Worm (Caenorhabditis elegans) whole organism, L1 larva: ENCODE data around the gene C34B4.5.

Experiments used
- C16A3.4 ChIP-seq: fragments of 150-350 bp; optimal IDR thresholded peaks from 2 replicates; lab custom pipeline; 2014; ENCODE audit warnings: missing biosample characterization, missing genetic modification characterization
- C34B4.2 ChIP-seq: sonication (generic microtip); optimal IDR thresholded peaks from 2 replicates; lab custom pipeline; 2017; ENCODE audit warnings: mild to moderate bottlenecking, missing genetic modification characterization, missing compliant biosample characterization
- F16B12.6 ChIP-seq: fragments of 150-350 bp; optimal IDR thresholded peaks from 2 replicates; lab custom pipeline; 2014; ENCODE audit warnings: missing biosample characterization, missing genetic modification characterization
- Y116A8C.19 ChIP-seq: sonication (generic microtip); optimal IDR thresholded peaks from 2 replicates; lab custom pipeline; 2016; ENCODE audit warnings: missing compliant biosample characterization, missing genetic modification characterization, borderline replicate concordance
- aly-2 ChIP-seq: fragments of 150-350 bp; optimal IDR thresholded peaks from 2 replicates; lab custom pipeline; 2014; ENCODE audit warnings: missing biosample characterization, missing genetic modification characterization
- ceh-8 ChIP-seq: fragments of 200-800 bp; sonication (Bioruptor generic); optimal IDR thresholded peaks from 2 replicates; lab custom pipeline; 2018; ENCODE audit warnings: mild to moderate bottlenecking, missing genetic modification characterization, moderate library complexity, missing compliant biosample characterization
- ceh-82 ChIP-seq, 3 experiments: fragments of 150-350 bp in 1 of 3; sonication (generic microtip) in 2 of 3; optimal IDR thresholded peaks; 2 replicates each; lab custom pipeline; 2014 to 2017; ENCODE audit warnings: missing biosample characterization in 3 of 3, missing genetic modification characterization in 3 of 3
- ces-1 ChIP-seq: fragments of 150-350 bp; optimal IDR thresholded peaks from 2 replicates; lab custom pipeline; 2014; ENCODE audit warnings: missing biosample characterization, missing genetic modification reagents, missing genetic modification characterization
- dpl-1 ChIP-seq, 3 experiments: fragments of 150-350 bp in 2 of 3; sonication (generic microtip) in 1 of 3; optimal IDR thresholded peaks; 2 replicates each; lab custom pipeline; 2014 to 2017; ENCODE audit warnings: missing biosample characterization in 3 of 3, missing genetic modification characterization in 3 of 3, missing genetic modification reagents in 3 of 3
- efl-1 ChIP-seq, 4 experiments: fragments of 150-350 bp; optimal IDR thresholded peaks in 3 of 4; peaks in 1 of 4; 1 replicate in 1 of 4; 2 replicates in 3 of 4; lab custom pipeline; 2014; ENCODE audit warnings: missing biosample characterization in 2 of 4, missing genetic modification characterization in 2 of 4, missing genetic modification reagents in 2 of 4
- elt-2 ChIP-seq: sonication (generic microtip); optimal IDR thresholded peaks from 2 replicates; lab custom pipeline; 2016; ENCODE audit warnings: missing genetic modification characterization, mild to moderate bottlenecking, inconsistent platforms, missing compliant biosample characterization, missing genetic modification reagents
- elt-3 ChIP-seq, 6 experiments: fragments of 150-350 bp in 1 of 6; sonication (generic microtip); optimal IDR thresholded peaks; 2 replicates each; lab custom pipeline; 2017 to 2018; ENCODE audit warnings: missing biosample characterization in 6 of 6, missing genetic modification characterization in 6 of 6, inconsistent platforms in 1 of 6
- fkh-4 ChIP-seq: sonication (generic microtip); optimal IDR thresholded peaks from 2 replicates; lab custom pipeline; 2016; ENCODE audit warnings: missing compliant biosample characterization, missing genetic modification characterization, borderline replicate concordance
- hlh-17 ChIP-seq: fragments of 200-800 bp; sonication (Bioruptor generic); optimal IDR thresholded peaks from 2 replicates; lab custom pipeline; 2018; ENCODE audit warnings: missing genetic modification characterization, mild to moderate bottlenecking, missing compliant biosample characterization, moderate library complexity, borderline replicate concordance
- hpl-2 ChIP-seq: fragments of 150-350 bp; optimal IDR thresholded peaks from 2 replicates; lab custom pipeline; 2014; ENCODE audit warnings: missing biosample characterization, missing genetic modification reagents, missing genetic modification characterization
- isw-1 ChIP-seq: fragments of 200-800 bp; sonication (Bioruptor generic); IDR thresholded peaks from 2 replicates; pipeline ENCODE4 v1.3.6; 2022; ENCODE audit warnings: missing genetic modification characterization, missing compliant biosample characterization
- jun-1 ChIP-seq: fragments of 150-350 bp; optimal IDR thresholded peaks from 2 replicates; lab custom pipeline; 2014; ENCODE audit warnings: missing biosample characterization, missing genetic modification reagents, missing genetic modification characterization
- lin-14 ChIP-seq: fragments of 200-800 bp; sonication (Bioruptor generic); optimal IDR thresholded peaks from 2 replicates; lab custom pipeline; 2018; ENCODE audit warnings: mild to moderate bottlenecking, missing genetic modification characterization, moderate library complexity, missing compliant biosample characterization
- lin-35 ChIP-seq, 2 experiments: fragments of 150-350 bp; optimal IDR thresholded peaks; 2 replicates each; lab custom pipeline; 2014; ENCODE audit warnings: missing biosample characterization in 2 of 2, missing genetic modification characterization in 2 of 2, missing genetic modification reagents in 2 of 2
- lin-39 ChIP-seq: fragments of 150-350 bp; optimal IDR thresholded peaks from 2 replicates; lab custom pipeline; 2014; ENCODE audit warnings: missing biosample characterization, missing genetic modification reagents, missing genetic modification characterization
- mab-9 ChIP-seq: fragments of 200-800 bp; sonication (Bioruptor generic); IDR thresholded peaks from 2 replicates; pipeline ENCODE4 v1.3.6; 2022; ENCODE audit warnings: missing genetic modification reagents, missing genetic modification characterization, missing compliant biosample characterization
- mep-1 ChIP-seq: fragments of 150-350 bp; optimal IDR thresholded peaks from 2 replicates; lab custom pipeline; 2014; ENCODE audit warnings: missing biosample characterization, missing genetic modification characterization
- nhr-11 ChIP-seq: fragments of 150-350 bp; optimal IDR thresholded peaks from 2 replicates; lab custom pipeline; 2014; ENCODE audit warnings: missing biosample characterization, missing genetic modification characterization
- nhr-12 ChIP-seq: sonication (generic microtip); optimal IDR thresholded peaks from 2 replicates; lab custom pipeline; 2017; ENCODE audit warnings: missing biosample characterization, missing genetic modification characterization
- nhr-19 ChIP-seq: fragments of 200-800 bp; sonication (Bioruptor generic); conservative IDR thresholded peaks from 2 replicates; pipeline ENCODE4 v1.3.6; 2022; ENCODE audit warnings: missing genetic modification characterization, missing compliant biosample characterization
- nhr-71 ChIP-seq: sonication (generic microtip); optimal IDR thresholded peaks from 2 replicates; lab custom pipeline; 2016; ENCODE audit warnings: mild to moderate bottlenecking, missing genetic modification characterization, moderate library complexity, missing compliant biosample characterization
- nhr-76 ChIP-seq: sonication (generic microtip); optimal IDR thresholded peaks from 2 replicates; lab custom pipeline; 2017; ENCODE audit warnings: missing biosample characterization, missing genetic modification characterization
- nhr-77 ChIP-seq: fragments of 150-350 bp; optimal IDR thresholded peaks from 2 replicates; lab custom pipeline; 2014; ENCODE audit warnings: missing biosample characterization, missing genetic modification characterization
- nhr-84 ChIP-seq: sonication (generic microtip); optimal IDR thresholded peaks from 2 replicates; lab custom pipeline; 2017; ENCODE audit warnings: missing biosample characterization, missing genetic modification characterization
- nhr-85 ChIP-seq: sonication (generic microtip); peaks from one replicate; lab custom pipeline; 2016; ENCODE audit warnings: missing genetic modification characterization, inconsistent platforms, missing compliant biosample characterization
- pag-3 ChIP-seq: sonication (generic microtip); optimal IDR thresholded peaks from 2 replicates; lab custom pipeline; 2017; ENCODE audit warnings: missing genetic modification characterization, mild to moderate bottlenecking, missing compliant biosample characterization, antibody characterized with exemption, borderline replicate concordance; ENCODE audit not compliant: insufficient read depth
- pax-3 ChIP-seq: fragments of 200-800 bp; sonication (Bioruptor generic); optimal IDR thresholded peaks from 2 replicates; lab custom pipeline; 2018; ENCODE audit warnings: mild to moderate bottlenecking, missing genetic modification characterization, moderate library complexity, missing compliant biosample characterization
- rnt-1 ChIP-seq: sonication (generic microtip); optimal IDR thresholded peaks from 2 replicates; lab custom pipeline; 2016; ENCODE audit warnings: mild to moderate bottlenecking, missing genetic modification characterization, moderate library complexity, missing compliant biosample characterization
- snpc-4 ChIP-seq: fragments of 150-350 bp; optimal IDR thresholded peaks from 2 replicates; lab custom pipeline; 2014; ENCODE audit warnings: missing biosample characterization, missing genetic modification characterization
- tbx-2 ChIP-seq: sonication (generic microtip); optimal IDR thresholded peaks from 2 replicates; lab custom pipeline; 2016; ENCODE audit warnings: missing genetic modification characterization, missing compliant biosample characterization
- unc-62 ChIP-seq: fragments of 150-350 bp; optimal IDR thresholded peaks from 2 replicates; lab custom pipeline; 2014; ENCODE audit warnings: missing biosample characterization, missing genetic modification reagents, missing genetic modification characterization
- vab-15 ChIP-seq: sonication (generic microtip); optimal IDR thresholded peaks from 2 replicates; lab custom pipeline; 2017; ENCODE audit warnings: missing genotype, mild to moderate bottlenecking, missing genetic modification characterization, missing compliant biosample characterization
- ztf-4 ChIP-seq: fragments of 150-350 bp; optimal IDR thresholded peaks from 2 replicates; lab custom pipeline; 2014; ENCODE audit warnings: missing biosample characterization, missing genetic modification characterization

Gene C34B4.5

DNA sequence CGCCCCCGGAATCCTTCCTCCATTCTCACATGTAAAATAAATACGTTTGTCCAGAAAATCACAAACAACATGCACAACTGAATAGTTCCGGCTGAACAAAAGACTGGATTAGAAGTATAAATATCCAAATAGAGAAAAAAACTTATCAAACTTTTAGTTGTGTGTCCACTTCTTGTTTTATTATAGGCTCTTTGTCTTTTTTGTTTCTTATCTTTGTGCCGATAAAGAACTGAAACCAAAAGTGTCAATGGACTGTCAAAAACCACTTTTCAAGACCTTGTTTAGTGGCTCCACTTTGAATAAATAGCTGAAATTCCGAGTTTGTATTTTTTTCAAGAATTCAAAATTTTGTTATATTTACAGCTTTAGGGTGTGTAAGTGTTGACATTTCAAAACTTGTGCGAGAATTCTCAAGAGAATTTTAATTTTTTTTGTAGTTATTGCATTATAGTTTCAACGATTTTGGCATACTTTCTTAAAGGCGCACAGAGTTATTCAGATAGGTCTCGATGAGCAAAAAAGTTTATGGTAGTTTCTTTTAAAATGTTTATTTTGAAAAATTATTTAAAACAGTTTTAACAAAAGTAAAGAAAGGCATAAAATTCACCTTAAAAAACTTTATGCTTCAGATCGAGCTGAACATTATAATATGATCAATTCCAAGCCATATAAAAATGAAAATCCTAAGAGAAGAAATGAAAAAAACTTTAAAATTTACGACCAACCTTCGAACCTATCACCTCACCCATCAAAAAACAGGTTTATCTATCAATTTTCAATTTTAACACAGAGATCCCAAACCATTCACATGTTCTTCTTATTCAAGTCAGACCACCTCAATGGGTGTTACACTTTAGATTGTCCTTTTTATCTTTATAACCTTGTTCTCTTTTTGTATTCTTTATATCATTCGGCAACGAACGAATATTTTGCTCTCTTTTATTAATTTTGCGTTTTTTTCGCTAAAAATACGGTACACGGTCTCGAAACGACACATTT lies 49.3 kb upstream of the C34B4.5 start (continued):
- TF ChIP-seq mep-1 (tag; lab: Kevin White, UChicago) (no peak), pag-3 (no peak), nhr-76 (tag; lab: Kevin White, UChicago) (no peak), lin-39 (tag; lab: Kevin White, UChicago) (no peak), isw-1 (no peak), nhr-84 (no peak), dpl-1 (GFP tag; optimal IDR thresholded peaks at IDR 0.05; lab: Kevin White, UChicago) (no peak), tbx-2 (tag; lab: Kevin White, UChicago) (no peak), ces-1 (GFP tag; lab: Kevin White, UChicago) (no peak), ceh-8 (GFP tag; lab: Kevin White, UChicago) (no peak), C34B4.2 (tag; lab: Kevin White, UChicago) (no peak), pax-3 (peak; percentile 8), snpc-4 (tag; lab: Kevin White, UChicago) (no peak), nhr-19 (GFP tag; lab: Robert Waterston, UW) (no peak), nhr-11 (no peak), Y116A8C.19 (tag; lab: Kevin White, UChicago) (no peak), mab-9 (no peak), fkh-4 (no peak), elt-2 (tag; lab: Kevin White, UChicago) (peak; percentile 58), jun-1 (tag; lab: Kevin White, UChicago) (no peak), unc-62 (GFP tag; lab: Kevin White, UChicago) (no peak), hlh-17 (GFP tag; lab: Kevin White, UChicago) (no peak), elt-3 (tag; optimal IDR thresholded peaks at IDR 0.05; lab: Kevin White, UChicago) (peak in 2 of 6 experiments; percentile 30 to 43), nhr-85 (peak; percentile 60), nhr-71 (tag; lab: Kevin White, UChicago) (no peak), rnt-1 (tag; lab: Kevin White, UChicago) (no peak), vab-15 (tag; lab: Kevin White, UChicago) (no peak), nhr-12 (no peak)
- TF ChIP-seq, all 84 proteins: peak for 10

DNA sequence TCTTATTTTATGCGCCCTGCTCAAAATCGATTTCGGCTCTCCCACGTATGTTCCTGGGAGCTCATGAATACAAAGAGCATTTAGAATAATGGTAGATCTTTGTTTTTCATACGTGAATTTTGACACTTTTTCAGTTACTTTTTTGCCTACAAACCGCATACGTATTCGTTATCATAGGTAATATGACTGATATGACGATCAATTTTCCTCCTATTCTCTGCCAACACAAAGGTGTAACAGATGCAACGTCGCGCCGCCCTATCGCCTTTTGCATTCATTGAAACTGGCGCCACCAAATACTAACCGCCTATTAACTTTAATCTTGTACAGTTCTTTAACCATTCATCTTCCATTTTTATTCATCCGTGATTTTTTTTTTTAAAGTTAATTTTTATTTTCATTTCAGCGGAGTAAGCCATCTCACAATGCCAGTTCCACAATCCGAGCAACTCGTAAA lies 48.2 kb upstream of the C34B4.5 start, which contains the start of gene W07G4.5:
W07G4.5 (plus strand) TSS at position 407 of the 457 bp plus-strand sequence.
- TF ChIP-seq ztf-4 (tag; lab: Kevin White, UChicago), result no peak
- TF ChIP-seq F16B12.6 (tag; lab: Kevin White, UChicago), result no peak
- TF ChIP-seq lin-14 (GFP tag; lab: Kevin White, UChicago), result peak; percentile 36
- peak; percentile 67 for TF ChIP-seq elt-2 (tag; lab: Kevin White, UChicago)
- TF ChIP-seq ceh-82 (tag; optimal IDR thresholded peaks at IDR 0.05; lab: Kevin White, UChicago), result no peak
- no peak for TF ChIP-seq elt-3 (tag; optimal IDR thresholded peaks at IDR 0.05; lab: Kevin White, UChicago)
- TF ChIP-seq hpl-2, result no peak
- TF ChIP-seq, all 84 proteins: peak for 2

DNA sequence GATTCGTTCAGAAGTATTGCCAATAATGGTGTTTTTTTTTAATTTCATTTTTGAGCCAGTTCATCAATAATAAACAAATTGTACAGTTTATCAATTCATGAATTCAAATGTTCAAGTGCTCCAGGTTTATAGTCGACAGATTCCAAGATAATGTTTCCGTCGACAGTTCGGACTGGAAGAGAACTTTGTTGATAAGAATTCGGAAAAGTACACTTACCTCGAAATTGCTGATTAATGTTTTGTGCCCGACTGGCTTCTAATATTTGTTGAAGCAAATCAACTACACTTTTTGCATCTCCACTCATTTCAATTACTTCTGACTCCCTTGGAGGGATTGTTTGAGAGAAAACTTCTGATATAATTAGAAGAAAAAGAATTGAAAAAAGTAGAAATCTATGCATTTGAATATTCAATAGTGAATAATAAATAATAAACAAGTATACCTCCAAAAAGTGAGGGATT lies 46.6 kb upstream of the C34B4.5 start, which contains the start of gene W07G4.8:
W07G4.8 (minus strand) TSS at position 412 of the 462 bp plus-strand sequence.
- TF ChIP-seq lin-35 (GFP tag; optimal IDR thresholded peaks at IDR 0.05; lab: Kevin White, UChicago) (peak in 1 of 2 experiments; percentile 25), elt-2 (tag; lab: Kevin White, UChicago) (peak; percentile 10), pax-3 (peak; percentile 27), aly-2 (tag; lab: Kevin White, UChicago) (peak; percentile 52), efl-1 (optimal IDR thresholded peaks at IDR 0.05; lab: Kevin White, UChicago) (no peak), efl-1 (GFP tag; optimal IDR thresholded peaks at IDR 0.05 in 1 of 2; lab: Kevin White, UChicago) (peak in 1 of 2 experiments; percentile 29), C16A3.4 (no peak), nhr-77 (tag; lab: Kevin White, UChicago) (no peak)
